Worm (Caenorhabditis elegans): ENCODE measurements around the gene sma-1.

Gene sma-1

ce11 chrV:11941664-11942063, 42.4 kb downstream of the sma-1 start (continued):
- TF ChIP-seq aha-1 (tag) (peak; percentile 61), dmd-6 (GFP tag; IDR thresholded peaks at IDR 0.05) (peak; percentile 80), daf-16 (GFP tag; optimal IDR thresholded peaks at IDR 0.05) (no peak), daf-16 (tag; optimal IDR thresholded peaks at IDR 0.05) (peak; percentile 74), dve-1 (tag; optimal IDR thresholded peaks at IDR 0.05; ENCODE audit: insufficient read depth) (peak; percentile 81), F26F4.8 (GFP tag; conservative IDR thresholded peaks at IDR 0.05) (no peak), lin-39 (tag; optimal IDR thresholded peaks at IDR 0.05) (no peak), cey-2 (tag; optimal IDR thresholded peaks at IDR 0.05; ENCODE audit: borderline replicate concordance, insufficient read depth) (no peak), fos-1 (tag; optimal IDR thresholded peaks at IDR 0.05) (no peak), pha-4 (GFP tag; IDR thresholded peaks at IDR 0.05) (no peak), pha-4 (tag; optimal IDR thresholded peaks at IDR 0.05) (no peak), nhr-48 (tag; optimal IDR thresholded peaks at IDR 0.05) (peak; percentile 74), hmg-1.1 (GFP tag; IDR thresholded peaks at IDR 0.05) (no peak)

- TF ChIP-seq unc-62 (GFP tag; optimal IDR thresholded peaks at IDR 0.05 in 1 of 2), result no peak
- TF ChIP-seq unc-62 (tag; optimal IDR thresholded peaks at IDR 0.05), result no peak
- TF ChIP-seq zfp-2 (tag; optimal IDR thresholded peaks at IDR 0.05), result no peak
Measured at ce11 chrV:11942325-11942724, 43.1 kb downstream of the sma-1 start, which contains the start of gene F58H1.6. F58H1.6 (plus strand) TSS chrV:11942625.

ce11 chrV:11943737-11944136, 44.5 kb downstream of the sma-1 start:
- TF ChIP-seq unc-62 (GFP tag; optimal IDR thresholded peaks at IDR 0.05 in 1 of 2), result peak in 1 of 2 experiments; percentile 92
- no peak for TF ChIP-seq unc-62 (tag; optimal IDR thresholded peaks at IDR 0.05)
- no peak for TF ChIP-seq pqm-1 (tag; optimal IDR thresholded peaks at IDR 0.05)
- TF ChIP-seq aha-1 (tag), result peak; percentile 78

ce11 chrV:11945429-11945828, 46.2 kb downstream of the sma-1 start:
- TF ChIP-seq snpc-4 (tag; optimal IDR thresholded peaks at IDR 0.05), result no peak
- peak; percentile 94 for TF ChIP-seq aha-1 (tag)

ce11 chrV:11946818-11947217, 47.6 kb downstream of the sma-1 start:
- no peak for TF ChIP-seq unc-130 (GFP tag; optimal IDR thresholded peaks at IDR 0.05)
- TF ChIP-seq saeg-2 (GFP tag; IDR thresholded peaks at IDR 0.05), result no peak
- TF ChIP-seq zip-11 (GFP tag; IDR thresholded peaks at IDR 0.05), result no peak
- no peak for TF ChIP-seq ceh-44 (GFP tag; IDR thresholded peaks at IDR 0.05)
- no peak for TF ChIP-seq daf-16 (GFP tag; optimal IDR thresholded peaks at IDR 0.05)
- TF ChIP-seq daf-16 (tag; optimal IDR thresholded peaks at IDR 0.05), result no peak
- no peak for TF ChIP-seq R02D3.7 (tag; optimal IDR thresholded peaks at IDR 0.05)
- no peak for TF ChIP-seq ceh-82 (tag; optimal IDR thresholded peaks at IDR 0.05)
- TF ChIP-seq gei-8 (GFP tag; optimal IDR thresholded peaks at IDR 0.05), result no peak
- no peak for TF ChIP-seq egl-43 (GFP tag; IDR thresholded peaks at IDR 0.05)
- no peak for TF ChIP-seq nhr-77 (tag; optimal IDR thresholded peaks at IDR 0.05)
- no peak for TF ChIP-seq nhr-6 (tag; optimal IDR thresholded peaks at IDR 0.05)
- no peak for TF ChIP-seq spr-1 (tag; optimal IDR thresholded peaks at IDR 0.05)
- TF ChIP-seq spr-3 (GFP tag; optimal IDR thresholded peaks at IDR 0.05), result no peak

ce11 chrV:11947414-11947954, 48.2 kb downstream of the sma-1 start:
- no peak for TF ChIP-seq F44E2.7 (GFP tag; IDR thresholded peaks at IDR 0.05)
- TF ChIP-seq fkh-10 (GFP tag; optimal IDR thresholded peaks at IDR 0.05), result no peak
- TF ChIP-seq lin-13 (GFP tag; optimal IDR thresholded peaks at IDR 0.05), result no peak
- TF ChIP-seq nhr-102 (tag; optimal IDR thresholded peaks at IDR 0.05), result no peak
- TF ChIP-seq nhr-48 (tag; optimal IDR thresholded peaks at IDR 0.05), result no peak
- no peak for TF ChIP-seq ZK546.5 (tag; optimal IDR thresholded peaks at IDR 0.05)
- TF ChIP-seq hlh-11 (tag; optimal IDR thresholded peaks at IDR 0.05), result no peak
- no peak for TF ChIP-seq madf-9 (GFP tag; conservative IDR thresholded peaks at IDR 0.05)
- TF ChIP-seq ztf-7 (tag; optimal IDR thresholded peaks at IDR 0.05), result no peak

Measured in whole organism, L4 larva.